Worm (Caenorhabditis elegans) whole organism, late embryonic: ENCODE measurements around the gene mek-1.
A peak's percentile ranks its signal among the peaks of the same experiment; 100 is the strongest.

Source experiments
- C08G9.2 ChIP-seq: sonication (generic microtip); optimal IDR thresholded peaks from 2 replicates; lab custom pipeline; 2016; ENCODE audit warnings: mild to moderate bottlenecking, missing genetic modification characterization, moderate library complexity, missing compliant biosample characterization
- K02D7.2 ChIP-seq: sonication (generic microtip); optimal IDR thresholded peaks from 2 replicates; lab custom pipeline; 2017; ENCODE audit warnings: mild to moderate bottlenecking, missing genetic modification characterization, missing compliant biosample characterization
- K09A11.1 ChIP-seq: sonication (generic microtip); optimal IDR thresholded peaks from 2 replicates; lab custom pipeline; 2017; ENCODE audit warnings: antibody characterized with exemption, mild to moderate bottlenecking, missing genetic modification characterization, missing compliant biosample characterization; ENCODE audit not compliant: insufficient read depth
- T23F11.4 ChIP-seq: fragments of 200-800 bp; sonication (Bioruptor generic); optimal IDR thresholded peaks from 2 replicates; lab custom pipeline; 2018; ENCODE audit warnings: mild to moderate bottlenecking, missing genetic modification characterization, missing compliant biosample characterization
- Y22D7AL.16 ChIP-seq: sonication (generic microtip); optimal IDR thresholded peaks from 2 replicates; lab custom pipeline; 2016; ENCODE audit warnings: missing genetic modification characterization, missing compliant biosample characterization
- ama-1 ChIP-seq: fragments of 150-350 bp; optimal IDR thresholded peaks from 2 replicates; lab custom pipeline; 2014
- ceh-14 ChIP-seq: sonication (generic microtip); optimal IDR thresholded peaks from 2 replicates; lab custom pipeline; 2016; ENCODE audit warnings: missing genotype, missing genetic modification characterization, missing compliant biosample characterization
- ceh-18 ChIP-seq: sonication (generic microtip); optimal IDR thresholded peaks from 2 replicates; lab custom pipeline; 2016; ENCODE audit warnings: missing genetic modification characterization, missing compliant biosample characterization
- ceh-19 ChIP-seq: fragments of 200-800 bp; sonication (Bioruptor generic); optimal IDR thresholded peaks from 2 replicates; lab custom pipeline; 2018; ENCODE audit warnings: mild to moderate bottlenecking, missing genetic modification characterization, missing compliant biosample characterization
- ceh-2 ChIP-seq: sonication (generic microtip); optimal IDR thresholded peaks from 2 replicates; lab custom pipeline; 2016; ENCODE audit warnings: missing genotype, missing genetic modification characterization, missing compliant biosample characterization
- ceh-30 ChIP-seq: fragments of 150-350 bp; optimal IDR thresholded peaks from 2 replicates; lab custom pipeline; 2014; ENCODE audit warnings: missing biosample characterization, missing genetic modification characterization
- ceh-31 ChIP-seq: sonication (generic microtip); optimal IDR thresholded peaks from 2 replicates; lab custom pipeline; 2016; ENCODE audit warnings: missing genetic modification characterization, missing compliant biosample characterization
- ceh-45 ChIP-seq: fragments of 200-800 bp; sonication (Bioruptor generic); IDR thresholded peaks from 2 replicates; pipeline ENCODE4 v1.3.6; 2022; ENCODE audit warnings: missing genetic modification reagents, missing genetic modification characterization, missing compliant biosample characterization
- ceh-48 ChIP-seq: sonication (generic microtip); optimal IDR thresholded peaks from 2 replicates; lab custom pipeline; 2016; ENCODE audit warnings: missing genetic modification characterization, inconsistent platforms, missing compliant biosample characterization
- ceh-6 ChIP-seq: fragments of 200-800 bp; sonication (Bioruptor generic); optimal IDR thresholded peaks from 2 replicates; lab custom pipeline; 2018; ENCODE audit warnings: mild to moderate bottlenecking, missing genetic modification characterization, missing compliant biosample characterization
- che-1 ChIP-seq: sonication (generic microtip); optimal IDR thresholded peaks from 2 replicates; lab custom pipeline; 2016; ENCODE audit warnings: mild to moderate bottlenecking, missing genetic modification characterization, missing compliant biosample characterization
- dve-1 ChIP-seq: sonication (generic microtip); optimal IDR thresholded peaks from 2 replicates; lab custom pipeline; 2017; ENCODE audit warnings: antibody characterized with exemption, mild to moderate bottlenecking, missing genetic modification characterization, missing compliant biosample characterization
- elt-2 ChIP-seq: sonication (generic microtip); optimal IDR thresholded peaks from 2 replicates; lab custom pipeline; 2016; ENCODE audit warnings: missing genetic modification reagents, missing genetic modification characterization, missing compliant biosample characterization
- elt-4 ChIP-seq: sonication (generic microtip); optimal IDR thresholded peaks from 2 replicates; lab custom pipeline; 2016; ENCODE audit warnings: missing genetic modification characterization, missing compliant biosample characterization
- ets-4 ChIP-seq: sonication (generic microtip); optimal IDR thresholded peaks from 2 replicates; lab custom pipeline; 2016; ENCODE audit warnings: missing genetic modification characterization, missing compliant biosample characterization
- fax-1 ChIP-seq: sonication (generic microtip); optimal IDR thresholded peaks from 2 replicates; lab custom pipeline; 2016; ENCODE audit warnings: missing genotype, missing genetic modification characterization, missing compliant biosample characterization
- fkh-6 ChIP-seq: sonication (generic microtip); optimal IDR thresholded peaks from 2 replicates; lab custom pipeline; 2016; ENCODE audit warnings: missing genetic modification characterization, missing compliant biosample characterization
- gmeb-2 ChIP-seq: sonication (generic microtip); optimal IDR thresholded peaks from 2 replicates; lab custom pipeline; 2016; ENCODE audit warnings: missing genetic modification characterization, inconsistent platforms, missing compliant biosample characterization
- hlh-30 ChIP-seq: sonication (generic microtip); optimal IDR thresholded peaks from 2 replicates; lab custom pipeline; 2017; ENCODE audit warnings: antibody characterized with exemption, missing genetic modification characterization, missing compliant biosample characterization; ENCODE audit not compliant: insufficient read depth
- hlh-6 ChIP-seq: sonication (generic microtip); optimal IDR thresholded peaks from 2 replicates; lab custom pipeline; 2016; ENCODE audit warnings: missing genotype, missing genetic modification characterization, missing compliant biosample characterization
- lim-6 ChIP-seq: sonication (generic microtip); optimal IDR thresholded peaks from 2 replicates; lab custom pipeline; 2016; ENCODE audit warnings: missing genetic modification characterization, missing compliant biosample characterization
- mec-3 ChIP-seq: sonication (generic microtip); optimal IDR thresholded peaks from 2 replicates; lab custom pipeline; 2016; ENCODE audit warnings: borderline replicate concordance, missing genetic modification characterization, missing compliant biosample characterization
- nfya-1 ChIP-seq: sonication (generic microtip); optimal IDR thresholded peaks from 2 replicates; lab custom pipeline; 2017; ENCODE audit warnings: missing genetic modification characterization, mild to moderate bottlenecking, missing compliant biosample characterization, antibody characterized with exemption, moderate library complexity
- odd-2 ChIP-seq: sonication (generic microtip); optimal IDR thresholded peaks from 2 replicates; lab custom pipeline; 2017; ENCODE audit warnings: antibody characterized with exemption, mild to moderate bottlenecking, missing genetic modification characterization, missing compliant biosample characterization
- pat-9 ChIP-seq: fragments of 200-800 bp; sonication (Bioruptor generic); optimal IDR thresholded peaks from 2 replicates; lab custom pipeline; 2018; ENCODE audit warnings: mild to moderate bottlenecking, missing genetic modification characterization, moderate library complexity, missing compliant biosample characterization
- pax-1 ChIP-seq: fragments of 150-350 bp; optimal IDR thresholded peaks from 2 replicates; lab custom pipeline; 2014; ENCODE audit warnings: missing biosample characterization, missing genetic modification characterization
- pqm-1 ChIP-seq: sonication (generic microtip); optimal IDR thresholded peaks from 2 replicates; lab custom pipeline; 2016; ENCODE audit warnings: missing genetic modification characterization, missing compliant biosample characterization
- pros-1 ChIP-seq: fragments of 150-350 bp; optimal IDR thresholded peaks from 2 replicates; lab custom pipeline; 2014; ENCODE audit warnings: missing biosample characterization, missing genetic modification reagents, missing genetic modification characterization
- ref-2 ChIP-seq: sonication (generic microtip); optimal IDR thresholded peaks from 2 replicates; lab custom pipeline; 2016; ENCODE audit warnings: missing genetic modification characterization, missing compliant biosample characterization
- rnt-1 ChIP-seq: sonication (generic microtip); optimal IDR thresholded peaks from 2 replicates; lab custom pipeline; 2016; ENCODE audit warnings: missing genetic modification characterization, missing compliant biosample characterization
- sdc-2 ChIP-seq: sonication (generic microtip); optimal IDR thresholded peaks from 2 replicates; lab custom pipeline; 2016; ENCODE audit warnings: missing genotype, missing genetic modification characterization, missing compliant biosample characterization
- sox-2 ChIP-seq: fragments of 200-800 bp; sonication (Bioruptor generic); IDR thresholded peaks from 2 replicates; pipeline ENCODE4 v1.3.6; 2022; ENCODE audit warnings: missing genetic modification reagents, missing genetic modification characterization, missing compliant biosample characterization
- sox-4 ChIP-seq: sonication (generic microtip); optimal IDR thresholded peaks from 2 replicates; lab custom pipeline; 2017; ENCODE audit warnings: mild to moderate bottlenecking, missing genetic modification characterization, inconsistent platforms, missing compliant biosample characterization
- syd-9 ChIP-seq: sonication (generic microtip); optimal IDR thresholded peaks from 2 replicates; lab custom pipeline; 2016; ENCODE audit warnings: mild to moderate bottlenecking, missing genetic modification characterization, moderate library complexity, missing compliant biosample characterization
- tbx-2 ChIP-seq: sonication (generic microtip); optimal IDR thresholded peaks from 2 replicates; lab custom pipeline; 2016; ENCODE audit warnings: missing genetic modification characterization, missing compliant biosample characterization
- tbx-7 ChIP-seq: sonication (generic microtip); optimal IDR thresholded peaks from 2 replicates; lab custom pipeline; 2016; ENCODE audit warnings: missing genotype, missing genetic modification characterization, missing compliant biosample characterization
- ttx-3 ChIP-seq: sonication (generic microtip); optimal IDR thresholded peaks from 2 replicates; lab custom pipeline; 2016; ENCODE audit warnings: missing genetic modification reagents, missing genetic modification characterization, missing compliant biosample characterization
- unc-42 ChIP-seq: sonication (generic microtip); optimal IDR thresholded peaks from 2 replicates; lab custom pipeline; 2016; ENCODE audit warnings: missing genotype, missing genetic modification characterization, missing compliant biosample characterization
- unc-86 ChIP-seq: sonication (generic microtip); optimal IDR thresholded peaks from 2 replicates; lab custom pipeline; 2016; ENCODE audit warnings: missing genetic modification characterization, missing compliant biosample characterization
- zip-5 ChIP-seq: sonication (generic microtip); optimal IDR thresholded peaks from 2 replicates; lab custom pipeline; 2016; ENCODE audit warnings: missing genetic modification characterization, missing compliant biosample characterization
- ztf-16 ChIP-seq: sonication (generic microtip); optimal IDR thresholded peaks from 2 replicates; lab custom pipeline; 2017; ENCODE audit warnings: missing genetic modification characterization, missing compliant biosample characterization

The mek-1 gene

DNA sequence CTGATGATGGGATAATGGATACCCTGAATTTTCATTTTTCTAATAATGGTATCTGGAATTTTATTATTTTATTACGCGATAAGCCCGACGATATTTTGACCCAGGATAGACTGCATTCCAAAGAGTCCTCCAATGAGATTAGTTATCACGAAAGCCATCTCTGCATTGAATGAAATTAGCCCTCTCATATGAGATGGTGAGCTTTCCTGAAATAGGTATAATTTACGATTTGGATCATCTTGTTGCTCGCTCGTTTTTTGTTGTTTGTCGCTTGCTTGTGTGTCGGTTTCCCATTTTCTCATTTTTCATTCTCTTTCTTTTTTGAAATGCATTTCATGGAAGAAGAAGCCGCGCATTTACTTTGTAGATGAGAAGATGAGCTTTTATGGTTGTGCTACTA is 12.5 kb downstream of the mek-1 start:
- TF ChIP-seq fkh-6 (tag; lab: Kevin White, UChicago) (no peak), lim-6 (no peak), ttx-3 (tag; lab: Kevin White, UChicago) (no peak), hlh-30 (no peak)

DNA sequence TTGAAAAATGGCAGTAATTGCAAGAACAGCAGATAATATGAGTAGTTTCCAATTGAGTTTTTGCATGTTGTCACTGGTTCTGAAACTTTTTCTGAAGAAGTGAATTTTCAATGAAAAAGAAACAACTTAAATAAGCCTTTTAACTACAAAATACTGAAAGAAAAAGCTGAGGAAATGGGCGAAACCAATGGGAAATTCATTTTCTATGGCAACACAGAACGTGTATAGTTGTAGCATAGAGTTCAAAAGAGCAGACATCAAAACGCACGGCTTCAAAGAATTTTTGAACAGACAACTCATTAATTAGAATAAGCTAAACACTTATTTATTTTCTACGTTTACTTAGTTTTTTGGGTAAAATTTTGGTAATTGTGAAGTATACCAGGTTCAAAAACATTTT is 14.0 kb downstream of the mek-1 start, which contains the start of gene F48E3.2:
TSS of gene F48E3.2 (minus strand) at position 101 of the 400 bp plus-strand sequence.
- TF ChIP-seq T23F11.4 (GFP tag; lab: Kevin White, UChicago) (no peak), ama-1 (no peak), K09A11.1 (no peak), Y22D7AL.16 (no peak), gmeb-2 (no peak), pqm-1 (tag; lab: Kevin White, UChicago) (no peak), ceh-14 (tag; lab: Kevin White, UChicago) (no peak), ceh-18 (tag; lab: Kevin White, UChicago) (no peak)

DNA sequence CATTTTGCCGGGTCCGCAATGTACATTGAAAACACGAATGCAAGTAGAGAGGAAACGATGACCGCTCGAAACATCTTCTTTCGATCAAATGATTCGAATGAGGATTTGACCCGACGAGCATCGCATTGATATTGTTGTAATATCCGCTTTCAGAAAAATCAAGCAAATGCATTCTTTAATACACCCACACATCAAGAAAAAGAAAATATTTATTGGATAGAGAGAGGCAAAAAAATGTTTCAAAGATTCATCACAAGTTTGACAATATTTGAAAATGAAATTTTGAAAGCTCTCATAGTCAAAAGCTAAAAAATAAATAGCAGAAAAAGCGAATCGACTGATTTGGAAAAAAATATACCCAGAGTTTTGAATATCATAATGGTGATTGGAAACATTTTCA is 16.4 kb downstream of the mek-1 start, which contains the start of gene try-14:
TSS of gene try-14 (minus strand) at position 101 of the 400 bp plus-strand sequence.
- no peak for TF ChIP-seq odd-2
- TF ChIP-seq Y22D7AL.16, result no peak
- TF ChIP-seq C08G9.2 (tag; lab: Kevin White, UChicago), result no peak
- no peak for TF ChIP-seq sox-2 (GFP tag; lab: Robert Waterston, UW)
- TF ChIP-seq ceh-31, result no peak
- no peak for TF ChIP-seq pqm-1 (tag; lab: Kevin White, UChicago)
- no peak for TF ChIP-seq che-1 (tag; lab: Kevin White, UChicago)
- no peak for TF ChIP-seq dve-1 (tag; lab: Kevin White, UChicago)
- TF ChIP-seq ama-1, result no peak

ce11 chrX:7500970-7501369 is 21.9 kb downstream of the mek-1 start, which contains the start of gene uggt-1:
TSS of gene uggt-1 (minus strand) at chrX:7500982.
- TF ChIP-seq ceh-2, result peak; percentile 31
- TF ChIP-seq che-1 (tag; lab: Kevin White, UChicago), result no peak
- TF ChIP-seq mec-3 (tag; lab: Kevin White, UChicago), result no peak
- peak; percentile 42 for TF ChIP-seq ceh-30
- TF ChIP-seq tbx-2 (tag; lab: Kevin White, UChicago), result peak; percentile 86
- TF ChIP-seq hlh-6 (tag; lab: Kevin White, UChicago), result no peak
- peak; percentile 63 for TF ChIP-seq sdc-2 (tag; lab: Kevin White, UChicago)
- TF ChIP-seq tbx-7 (tag; lab: Kevin White, UChicago), result no peak
- TF ChIP-seq nfya-1 (tag; lab: Kevin White, UChicago), result peak; percentile 86
- peak; percentile 58 for TF ChIP-seq ceh-6 (GFP tag; lab: Kevin White, UChicago)
- peak; percentile 33 for TF ChIP-seq ztf-16 (tag; lab: Kevin White, UChicago)
- peak; percentile 87 for TF ChIP-seq ceh-31
- TF ChIP-seq rnt-1 (tag; lab: Kevin White, UChicago), result peak; percentile 54
- TF ChIP-seq elt-2 (tag; lab: Kevin White, UChicago), result peak; percentile 72
- peak; percentile 61 for TF ChIP-seq unc-86 (tag; lab: Kevin White, UChicago)
- TF ChIP-seq ref-2 (tag; lab: Kevin White, UChicago), result peak; percentile 72
- TF ChIP-seq ceh-48 (tag; lab: Kevin White, UChicago), result peak; percentile 44
- TF ChIP-seq T23F11.4 (GFP tag; lab: Kevin White, UChicago), result peak; percentile 52
- TF ChIP-seq ceh-19 (GFP tag; lab: Kevin White, UChicago), result peak; percentile 37
- no peak for TF ChIP-seq zip-5 (tag; lab: Kevin White, UChicago)
- TF ChIP-seq ets-4 (tag; lab: Kevin White, UChicago), result peak; percentile 10
- TF ChIP-seq pros-1 (tag; lab: Kevin White, UChicago), result peak; percentile 86
- peak; percentile 26 for TF ChIP-seq syd-9 (tag; lab: Kevin White, UChicago)
- peak; percentile 41 for TF ChIP-seq ttx-3 (tag; lab: Kevin White, UChicago)
- no peak for TF ChIP-seq pqm-1 (tag; lab: Kevin White, UChicago)
- peak; percentile 79 for TF ChIP-seq ceh-14 (tag; lab: Kevin White, UChicago)
- peak; percentile 78 for TF ChIP-seq hlh-30
- TF ChIP-seq fax-1 (tag; lab: Kevin White, UChicago), result peak; percentile 25
- TF ChIP-seq sox-4 (tag; lab: Kevin White, UChicago), result peak; percentile 28
- TF ChIP-seq sox-2 (GFP tag; lab: Robert Waterston, UW), result peak; percentile 62
- no peak for TF ChIP-seq K02D7.2 (tag; lab: Kevin White, UChicago)
- no peak for TF ChIP-seq odd-2
- peak; percentile 23 for TF ChIP-seq Y22D7AL.16
- no peak for TF ChIP-seq pat-9
- TF ChIP-seq ceh-45 (GFP tag; lab: Robert Waterston, UW), result no peak
- peak; percentile 60 for TF ChIP-seq dve-1 (tag; lab: Kevin White, UChicago)
- TF ChIP-seq unc-42 (tag; lab: Kevin White, UChicago), result peak; percentile 95
- no peak for TF ChIP-seq pax-1 (tag; lab: Kevin White, UChicago)
- TF ChIP-seq elt-4 (tag; lab: Kevin White, UChicago), result no peak
